Worm (Caenorhabditis elegans): ENCODE results near the gene F52E1.5.

ce11 chrV:8375849-8376248 lies 3.5 kb upstream of the F52E1.5 start, which contains the start of gene F38E1.3:
- TF ChIP-seq nhr-77 (tag; optimal IDR thresholded peaks at IDR 0.05) (no peak), egl-27 (tag; optimal IDR thresholded peaks at IDR 0.05) (no peak), nhr-237 (tag; optimal IDR thresholded peaks at IDR 0.05) (no peak), pha-4 (tag; optimal IDR thresholded peaks at IDR 0.05) (no peak), snpc-4 (tag; optimal IDR thresholded peaks at IDR 0.05) (no peak), ztf-11 (tag; optimal IDR thresholded peaks at IDR 0.05) (no peak), unc-62 (GFP tag; optimal IDR thresholded peaks at IDR 0.05) (no peak), nhr-76 (tag; optimal IDR thresholded peaks at IDR 0.05) (no peak)

Data from whole organism, L3 larva.